Worm (Caenorhabditis elegans): ENCODE measurements around the gene srsx-25.

Gene srsx-25

ce11 chrIV:13395255-13395654 lies 30.3 kb downstream of the srsx-25 start:
- TF ChIP-seq ref-1 (GFP tag; conservative IDR thresholded peaks at IDR 0.05) (no peak), ztf-23 (GFP tag; IDR thresholded peaks at IDR 0.05) (0 out of 2 replicates have a peak, but pooled peaks have one; percentile 49), klf-2 (GFP tag; conservative IDR thresholded peaks at IDR 0.05) (no peak)

- no peak for TF ChIP-seq ztf-23 (GFP tag; IDR thresholded peaks at IDR 0.05)
- TF ChIP-seq cog-1 (tag; optimal IDR thresholded peaks at IDR 0.05), result no peak
- no peak for TF ChIP-seq ztf-29 (GFP tag; IDR thresholded peaks at IDR 0.05)
- no peak for TF ChIP-seq tab-1 (GFP tag; IDR thresholded peaks at IDR 0.05)
- TF ChIP-seq klf-2 (GFP tag; conservative IDR thresholded peaks at IDR 0.05), result no peak
- no peak for TF ChIP-seq med-1 (GFP tag; optimal IDR thresholded peaks at IDR 0.05; ENCODE audit: insufficient read depth)
- no peak for TF ChIP-seq ref-1 (GFP tag; conservative IDR thresholded peaks at IDR 0.05)
- TF ChIP-seq flt-1 (GFP tag; IDR thresholded peaks at IDR 0.05), result no peak
- no peak for TF ChIP-seq T22C8.4 (GFP tag; IDR thresholded peaks at IDR 0.05)
Measured at ce11 chrIV:13396375-13396774, 31.4 kb downstream of the srsx-25 start.

ce11 chrIV:13398728-13399127 lies 33.8 kb downstream of the srsx-25 start, which contains the start of gene Y62E10A.13:
Gene Y62E10A.13 (minus strand): TSS chrIV:13399053.
- no peak for TF ChIP-seq klf-2 (GFP tag; conservative IDR thresholded peaks at IDR 0.05)
- no peak for TF ChIP-seq cog-1 (tag; optimal IDR thresholded peaks at IDR 0.05)
- no peak for TF ChIP-seq T22C8.4 (GFP tag; IDR thresholded peaks at IDR 0.05)
- no peak for TF ChIP-seq ztf-29 (GFP tag; IDR thresholded peaks at IDR 0.05)
- TF ChIP-seq med-1 (GFP tag; optimal IDR thresholded peaks at IDR 0.05; ENCODE audit: insufficient read depth), result no peak
- TF ChIP-seq ref-1 (GFP tag; conservative IDR thresholded peaks at IDR 0.05), result no peak
- TF ChIP-seq flt-1 (GFP tag; IDR thresholded peaks at IDR 0.05), result no peak
- no peak for TF ChIP-seq tab-1 (GFP tag; IDR thresholded peaks at IDR 0.05)

- TF ChIP-seq cog-1 (tag; optimal IDR thresholded peaks at IDR 0.05), result no peak
- no peak for TF ChIP-seq ztf-29 (GFP tag; IDR thresholded peaks at IDR 0.05)
Measured at ce11 chrIV:13400456-13401364, 35.7 kb downstream of the srsx-25 start, which contains the start of the genes memi-2 and cyp-31A5. Gene memi-2 (minus strand): TSS chrIV:13400506. Gene cyp-31A5 (plus strand): TSS chrIV:13401289.

ce11 chrIV:13408018-13408417 lies 43.0 kb downstream of the srsx-25 start, which contains the start of gene Y62E10A.19:
Gene Y62E10A.19 (minus strand): TSS chrIV:13408306.
- TF ChIP-seq klf-2 (GFP tag; conservative IDR thresholded peaks at IDR 0.05) (no peak), ztf-29 (GFP tag; IDR thresholded peaks at IDR 0.05) (no peak), med-1 (GFP tag; optimal IDR thresholded peaks at IDR 0.05; ENCODE audit: insufficient read depth) (no peak), cog-1 (tag; optimal IDR thresholded peaks at IDR 0.05) (no peak), ztf-23 (GFP tag; IDR thresholded peaks at IDR 0.05) (no peak), flt-1 (GFP tag; IDR thresholded peaks at IDR 0.05) (no peak), tab-1 (GFP tag; IDR thresholded peaks at IDR 0.05) (no peak), T22C8.4 (GFP tag; IDR thresholded peaks at IDR 0.05) (no peak), ref-1 (GFP tag; conservative IDR thresholded peaks at IDR 0.05) (no peak)

ce11 chrIV:13412845-13413383 lies 47.9 kb downstream of the srsx-25 start, which contains the start of gene gcl-1:
Gene gcl-1 (minus strand): TSS chrIV:13412895.
- no peak for TF ChIP-seq ztf-23 (GFP tag; IDR thresholded peaks at IDR 0.05)
- TF ChIP-seq T22C8.4 (GFP tag; IDR thresholded peaks at IDR 0.05), result no peak
- TF ChIP-seq ztf-29 (GFP tag; IDR thresholded peaks at IDR 0.05), result peak; percentile 57; the same call in 1 of the 2 replicates
- TF ChIP-seq cog-1 (tag; optimal IDR thresholded peaks at IDR 0.05), result peak; percentile 28
- no peak for TF ChIP-seq med-1 (GFP tag; optimal IDR thresholded peaks at IDR 0.05; ENCODE audit: insufficient read depth)
- TF ChIP-seq flt-1 (GFP tag; IDR thresholded peaks at IDR 0.05), result no peak
- no peak for TF ChIP-seq klf-2 (GFP tag; conservative IDR thresholded peaks at IDR 0.05)
- TF ChIP-seq ref-1 (GFP tag; conservative IDR thresholded peaks at IDR 0.05), result no peak
- TF ChIP-seq tab-1 (GFP tag; IDR thresholded peaks at IDR 0.05), result no peak

ce11 chrIV:13415739-13416271 lies 50.8 kb downstream of the srsx-25 start, which contains the start of the genes pik-1 and aptf-2:
Gene pik-1 (plus strand): TSS chrIV:13416041.
Gene aptf-2 (minus strand): TSS chrIV:13416051.
- TF ChIP-seq ref-1 (GFP tag; conservative IDR thresholded peaks at IDR 0.05) (no peak), tab-1 (GFP tag; IDR thresholded peaks at IDR 0.05) (no peak), cog-1 (tag; optimal IDR thresholded peaks at IDR 0.05) (no peak), med-1 (GFP tag; optimal IDR thresholded peaks at IDR 0.05; ENCODE audit: insufficient read depth) (no peak), T22C8.4 (GFP tag; IDR thresholded peaks at IDR 0.05) (no peak), flt-1 (GFP tag; IDR thresholded peaks at IDR 0.05) (no peak), ztf-23 (GFP tag; IDR thresholded peaks at IDR 0.05) (no peak), klf-2 (GFP tag; conservative IDR thresholded peaks at IDR 0.05) (no peak), ztf-29 (GFP tag; IDR thresholded peaks at IDR 0.05) (no peak)
